Fruit fly (Drosophila melanogaster) whole organism, pupa: Measurements from ENCODE around the gene ng2.

Experiments
- CG10348 ChIP-seq: fragments of 200-800 bp; sonication (Bioruptor generic); IDR thresholded peaks from 2 replicates; pipeline ENCODE4 v1.3.6; 2022; ENCODE audit warnings: missing biosample characterization, missing genetic modification characterization
- CG12605 ChIP-seq: fragments of 200-800 bp; sonication (Bioruptor generic); IDR thresholded peaks from 2 replicates; pipeline ENCODE4 v1.3.6; 2022; ENCODE audit warnings: missing biosample characterization, missing genetic modification characterization
- CG13204 ChIP-seq: fragments of 200-800 bp; sonication (Bioruptor generic); optimal IDR thresholded peaks from 2 replicates; lab custom pipeline; 2018; ENCODE audit warnings: missing biosample characterization, mild to moderate bottlenecking, missing genetic modification characterization, moderate library complexity
- CG14655 ChIP-seq: fragments of 200-800 bp; sonication (Bioruptor generic); optimal IDR thresholded peaks from 3 replicates; lab custom pipeline; 2017; ENCODE audit warnings: mild to moderate bottlenecking, missing biosample characterization, missing genetic modification reagents, missing genetic modification characterization
- CG15710 ChIP-seq: fragments of 200-800 bp; sonication (Bioruptor generic); optimal IDR thresholded peaks from 2 replicates; lab custom pipeline; 2018; ENCODE audit warnings: missing biosample characterization, mild to moderate bottlenecking, missing genetic modification characterization, moderate library complexity
- CG17806 ChIP-seq: fragments of 200-800 bp; sonication (Bioruptor generic); optimal IDR thresholded peaks from 2 replicates; lab custom pipeline; 2018; ENCODE audit warnings: missing biosample characterization, mild to moderate bottlenecking, missing genetic modification characterization, moderate library complexity
- CG32121 ChIP-seq: fragments of 200-800 bp; sonication (Bioruptor generic); IDR thresholded peaks from 2 replicates; pipeline ENCODE4 v1.3.6; 2022; ENCODE audit warnings: missing biosample characterization, missing genetic modification characterization
- CG34367 ChIP-seq: fragments of 200-800 bp; sonication (Bioruptor generic); optimal IDR thresholded peaks from 2 replicates; lab custom pipeline; 2018; ENCODE audit warnings: missing biosample characterization, mild to moderate bottlenecking, missing genetic modification characterization
- CG4496 ChIP-seq: fragments of 200-800 bp; sonication (Bioruptor generic); IDR thresholded peaks from 3 replicates; pipeline ENCODE4 v1.3.6; 2022; ENCODE audit warnings: missing biosample characterization, missing genetic modification characterization
- CG8159 ChIP-seq: fragments of 200-800 bp; sonication (Bioruptor generic); optimal IDR thresholded peaks from 3 replicates; lab custom pipeline; 2018; ENCODE audit warnings: missing biosample characterization, mild to moderate bottlenecking, missing genetic modification characterization, moderate library complexity
- CG8301 ChIP-seq: fragments of 200-800 bp; sonication (Bioruptor generic); optimal IDR thresholded peaks from 2 replicates; lab custom pipeline; 2018; ENCODE audit warnings: missing biosample characterization, mild to moderate bottlenecking, missing genetic modification characterization
- CG9948 ChIP-seq: fragments of 200-800 bp; sonication (Bioruptor generic); optimal IDR thresholded peaks from 2 replicates; lab custom pipeline; 2018; ENCODE audit warnings: missing biosample characterization, mild to moderate bottlenecking, missing genetic modification characterization, moderate library complexity
- D1 ChIP-seq: fragments of 200-800 bp; sonication (Bioruptor generic); optimal IDR thresholded peaks from 2 replicates; lab custom pipeline; 2018; ENCODE audit warnings: missing biosample characterization, mild to moderate bottlenecking, missing genetic modification characterization, moderate library complexity
- EcR ChIP-seq: fragments of 200-800 bp; sonication (Bioruptor generic); optimal IDR thresholded peaks from 3 replicates; lab custom pipeline; 2019; ENCODE audit warnings: missing biosample characterization, missing genetic modification characterization, mild to moderate bottlenecking, moderate library complexity, missing genetic modification reagents
- Ets98B ChIP-seq: fragments of 200-800 bp; sonication (Bioruptor generic); IDR thresholded peaks from 2 replicates; pipeline ENCODE4 v1.3.6; 2022; ENCODE audit warnings: missing biosample characterization, missing genetic modification characterization
- Pif1A ChIP-seq: fragments of 200-800 bp; sonication (Bioruptor generic); optimal IDR thresholded peaks from 3 replicates; lab custom pipeline; 2016; ENCODE audit warnings: missing biosample characterization, missing genetic modification characterization
- Pif1B ChIP-seq: fragments of 200-800 bp; sonication (Bioruptor generic); optimal IDR thresholded peaks from 3 replicates; lab custom pipeline; 2016; ENCODE audit warnings: missing biosample characterization, missing genetic modification characterization
- Snoo ChIP-seq: fragments of 200-800 bp; sonication (Bioruptor generic); optimal IDR thresholded peaks from 3 replicates; lab custom pipeline; 2017; ENCODE audit warnings: missing biosample characterization, mild to moderate bottlenecking, missing genetic modification characterization, inconsistent platforms
- fd96Ca ChIP-seq: fragments of 200-800 bp; sonication (Bioruptor generic); IDR thresholded peaks from 3 replicates; pipeline ENCODE4 v1.3.6; 2022; ENCODE audit warnings: missing biosample characterization, missing genetic modification characterization
- gl ChIP-seq: fragments of 200-800 bp; sonication (Bioruptor generic); optimal IDR thresholded peaks from 2 replicates; lab custom pipeline; 2018; ENCODE audit warnings: missing biosample characterization, mild to moderate bottlenecking, missing genetic modification characterization
- rn ChIP-seq: fragments of 200-800 bp; sonication (Bioruptor generic); IDR thresholded peaks from 2 replicates; pipeline ENCODE4 v1.3.6; 2022; ENCODE audit warnings: missing biosample characterization, missing genetic modification characterization

The ng2 gene

dm6 chrX:3236586-3236985 is 3.8 kb downstream of the ng2 start, which contains the start of gene CG14265:
Gene CG14265, minus strand, starts transcription at chrX:3236686.
- TF ChIP-seq CG34367 (tag; lab: Kevin White, UChicago) (no peak), CG10348 (no peak), D1 (tag; lab: Kevin White, UChicago) (no peak), CG14655 (no peak), CG8159 (tag; lab: Kevin White, UChicago) (no peak), Snoo (tag; lab: Kevin White, UChicago) (no peak), fd96Ca (GFP tag; lab: Robert Waterston, UW) (no peak), CG13204 (no peak), CG4496 (GFP tag; lab: Robert Waterston, UW) (no peak), EcR (GFP tag; lab: Kevin White, UChicago) (no peak), CG8301 (no peak), CG32121 (GFP tag; lab: Robert Waterston, UW) (no peak), CG9948 (no peak), rn (GFP tag; lab: Robert Waterston, UW) (no peak), Pif1A (no peak), CG12605 (GFP tag; lab: Robert Waterston, UW) (no peak), CG15710 (no peak), CG17806 (tag; lab: Kevin White, UChicago) (no peak), gl (tag; lab: Kevin White, UChicago) (no peak), Ets98B (no peak)

- TF ChIP-seq CG12605 (GFP tag; lab: Robert Waterston, UW), result no peak
- no peak for TF ChIP-seq CG8159 (tag; lab: Kevin White, UChicago)
- TF ChIP-seq CG17806 (tag; lab: Kevin White, UChicago), result no peak
- TF ChIP-seq D1 (tag; lab: Kevin White, UChicago), result no peak
- no peak for TF ChIP-seq Pif1B (GFP tag; lab: Kevin White, UChicago)
- TF ChIP-seq gl (tag; lab: Kevin White, UChicago), result no peak
- TF ChIP-seq CG34367 (tag; lab: Kevin White, UChicago), result no peak
- TF ChIP-seq Ets98B, result no peak
- no peak for TF ChIP-seq CG8301
- no peak for TF ChIP-seq CG14655
- TF ChIP-seq CG15710, result no peak
- TF ChIP-seq CG4496 (GFP tag; lab: Robert Waterston, UW), result no peak
- no peak for TF ChIP-seq CG9948
- TF ChIP-seq rn (GFP tag; lab: Robert Waterston, UW), result no peak
- no peak for TF ChIP-seq Snoo (tag; lab: Kevin White, UChicago)
- TF ChIP-seq CG10348, result no peak
These were observed 6.7 kb downstream of the ng2 start for dm6 chrX:3233683-3234082.

- TF ChIP-seq rn (GFP tag; lab: Robert Waterston, UW) (no peak), CG13204 (no peak), CG32121 (GFP tag; lab: Robert Waterston, UW) (no peak; the same call in 1 of the 2 replicates), CG15710 (peak; percentile 49), CG8301 (peak; percentile 25), CG14655 (peak; percentile 22), CG10348 (no peak), gl (tag; lab: Kevin White, UChicago) (no peak), CG12605 (GFP tag; lab: Robert Waterston, UW) (peak; percentile 55; the same call in 1 of the 2 replicates), Ets98B (peak; percentile 68), CG9948 (peak; percentile 35), CG4496 (GFP tag; lab: Robert Waterston, UW) (peak; percentile 79), Snoo (tag; lab: Kevin White, UChicago) (no peak), fd96Ca (GFP tag; lab: Robert Waterston, UW) (peak; percentile 71; the same call in 2 of the 3 replicates), CG17806 (tag; lab: Kevin White, UChicago) (peak; percentile 41), CG34367 (tag; lab: Kevin White, UChicago) (peak; percentile 29), EcR (GFP tag; lab: Kevin White, UChicago) (no peak), Pif1A (peak; percentile 61), CG8159 (tag; lab: Kevin White, UChicago) (peak; percentile 57), Pif1B (GFP tag; lab: Kevin White, UChicago) (no peak), D1 (tag; lab: Kevin White, UChicago) (no peak)
These were observed 34.2 kb downstream of the ng2 start for dm6 chrX:3205887-3206794.

- TF ChIP-seq CG15710, result no peak
- no peak for TF ChIP-seq CG4496 (GFP tag; lab: Robert Waterston, UW)
- no peak for TF ChIP-seq CG8159 (tag; lab: Kevin White, UChicago)
- TF ChIP-seq CG13204, result no peak
- TF ChIP-seq Pif1B (GFP tag; lab: Kevin White, UChicago), result no peak
- TF ChIP-seq CG14655, result no peak
- no peak for TF ChIP-seq CG9948
- no peak for TF ChIP-seq Ets98B
- TF ChIP-seq rn (GFP tag; lab: Robert Waterston, UW), result no peak
- TF ChIP-seq gl (tag; lab: Kevin White, UChicago), result no peak
- no peak for TF ChIP-seq CG8301
- TF ChIP-seq CG17806 (tag; lab: Kevin White, UChicago), result no peak
- TF ChIP-seq CG32121 (GFP tag; lab: Robert Waterston, UW), result no peak
- TF ChIP-seq CG12605 (GFP tag; lab: Robert Waterston, UW), result no peak
- TF ChIP-seq fd96Ca (GFP tag; lab: Robert Waterston, UW), result no peak
- no peak for TF ChIP-seq CG34367 (tag; lab: Kevin White, UChicago)
- no peak for TF ChIP-seq D1 (tag; lab: Kevin White, UChicago)
These were observed 46.6 kb downstream of the ng2 start for dm6 chrX:3193774-3194173.

- TF ChIP-seq CG32121 (GFP tag; lab: Robert Waterston, UW) (no peak), gl (tag; lab: Kevin White, UChicago) (no peak), CG14655 (no peak), CG9948 (no peak), EcR (GFP tag; lab: Kevin White, UChicago) (no peak), CG17806 (tag; lab: Kevin White, UChicago) (no peak), CG34367 (tag; lab: Kevin White, UChicago) (no peak), CG15710 (no peak), D1 (tag; lab: Kevin White, UChicago) (no peak), Pif1B (GFP tag; lab: Kevin White, UChicago) (no peak)
These were observed 48.1 kb downstream of the ng2 start for dm6 chrX:3192301-3192700.
